Worm (Caenorhabditis elegans) whole organism, young adult: Measurements from ENCODE around the gene C28H8.7.
A peak's percentile ranks its signal among the peaks of the same experiment; 100 is the strongest.

Source experiments
- B0336.3 ChIP-seq: fragments of 200-800 bp; sonication (Bioruptor generic); IDR thresholded peaks from 2 replicates; pipeline ENCODE4 v1.3.6; 2022; ENCODE audit warnings: missing genetic modification characterization, missing compliant biosample characterization
- C06A6.2 ChIP-seq: fragments of 200-800 bp; sonication (Bioruptor generic); conservative IDR thresholded peaks from 2 replicates; pipeline ENCODE4 v1.3.6; 2022; ENCODE audit warnings: missing genetic modification characterization, missing compliant biosample characterization
- C17E4.6 ChIP-seq: fragments of 200-800 bp; sonication (Bioruptor generic); IDR thresholded peaks from 2 replicates; pipeline ENCODE4 v1.3.6; 2022; ENCODE audit warnings: missing genetic modification reagents, missing genetic modification characterization, missing compliant biosample characterization
- D2030.7 ChIP-seq: fragments of 200-800 bp; sonication (Bioruptor generic); IDR thresholded peaks from 2 replicates; pipeline ENCODE4 v1.3.6; 2022; ENCODE audit warnings: missing genetic modification reagents, missing genetic modification characterization, missing compliant biosample characterization
- F37B4.10 ChIP-seq: fragments of 200-800 bp; sonication (Bioruptor generic); IDR thresholded peaks from 2 replicates; pipeline ENCODE4 v1.3.6; 2022; ENCODE audit warnings: missing genetic modification characterization, missing compliant biosample characterization
- F39B2.1 ChIP-seq: fragments of 200-800 bp; sonication (Bioruptor generic); IDR thresholded peaks from 2 replicates; pipeline ENCODE4 v1.3.6; 2022; ENCODE audit warnings: missing genetic modification reagents, missing genetic modification characterization, missing compliant biosample characterization
- F55B11.4 ChIP-seq: sonication (generic microtip); optimal IDR thresholded peaks from 2 replicates; lab custom pipeline; 2016; ENCODE audit warnings: missing compliant biosample characterization, missing genetic modification characterization, borderline replicate concordance; ENCODE audit not compliant: insufficient read depth
- Y53G8AR.9 ChIP-seq: fragments of 200-800 bp; sonication (Bioruptor generic); conservative IDR thresholded peaks from 2 replicates; pipeline ENCODE4 v1.3.6; 2022; ENCODE audit warnings: missing genetic modification reagents, missing genetic modification characterization, missing compliant biosample characterization
- akir-1 ChIP-seq: fragments of 200-800 bp; sonication (Bioruptor generic); optimal IDR thresholded peaks from 2 replicates; lab custom pipeline; 2018; ENCODE audit warnings: mild to moderate bottlenecking, missing genetic modification characterization, moderate library complexity, missing compliant biosample characterization
- aptf-3 ChIP-seq: fragments of 200-800 bp; sonication (Bioruptor generic); IDR thresholded peaks from 2 replicates; pipeline ENCODE4 v1.3.6; 2022; ENCODE audit warnings: missing genetic modification characterization, missing compliant biosample characterization
- atf-7 ChIP-seq: sonication (generic microtip); optimal IDR thresholded peaks from 2 replicates; lab custom pipeline; 2017; ENCODE audit warnings: mild to moderate bottlenecking, missing genetic modification characterization, missing compliant biosample characterization
- athp-1 ChIP-seq: sonication (generic microtip); optimal IDR thresholded peaks from 2 replicates; lab custom pipeline; 2017; ENCODE audit warnings: mild to moderate bottlenecking, missing genetic modification characterization, missing compliant biosample characterization
- cebp-1 ChIP-seq, 2 experiments: fragments of 200-800 bp in 1 of 2; sonication (Bioruptor generic) in 1 of 2; sonication (generic microtip) in 1 of 2; IDR thresholded peaks in 1 of 2; optimal IDR thresholded peaks in 1 of 2; 2 replicates each; pipeline versions ENCODE4 v1.3.6 to Lab custom; 2017 to 2022; ENCODE audit warnings: missing compliant biosample characterization in 2 of 2, missing genetic modification characterization in 2 of 2, mild to moderate bottlenecking in 1 of 2, missing genetic modification reagents in 1 of 2, moderate library complexity in 1 of 2
- ceh-100 ChIP-seq: fragments of 200-800 bp; sonication (Bioruptor generic); IDR thresholded peaks from 2 replicates; pipeline ENCODE4 v1.3.6; 2022; ENCODE audit warnings: missing genetic modification reagents, missing genetic modification characterization, missing compliant biosample characterization
- ceh-27 ChIP-seq: fragments of 200-800 bp; sonication (Bioruptor generic); optimal IDR thresholded peaks from 2 replicates; lab custom pipeline; 2018; ENCODE audit warnings: mild to moderate bottlenecking, missing genetic modification characterization, moderate library complexity, missing compliant biosample characterization
- ceh-40 ChIP-seq: fragments of 200-800 bp; sonication (Bioruptor generic); IDR thresholded peaks from 2 replicates; pipeline ENCODE4 v1.3.6; 2022; ENCODE audit warnings: missing genetic modification characterization, missing compliant biosample characterization
- ceh-58 ChIP-seq: fragments of 200-800 bp; sonication (Bioruptor generic); IDR thresholded peaks from 2 replicates; pipeline ENCODE4 v1.3.6; 2022; ENCODE audit warnings: missing genetic modification characterization, missing compliant biosample characterization
- die-1 ChIP-seq: sonication (generic microtip); optimal IDR thresholded peaks from 2 replicates; lab custom pipeline; 2016; ENCODE audit warnings: missing genotype, mild to moderate bottlenecking, missing genetic modification characterization, missing compliant biosample characterization
- dox-1 ChIP-seq: fragments of 200-800 bp; sonication (Bioruptor generic); IDR thresholded peaks from 2 replicates; pipeline ENCODE4 v1.3.6; 2022; ENCODE audit warnings: missing genetic modification reagents, missing genetic modification characterization, missing compliant biosample characterization
- egrh-3 ChIP-seq: fragments of 200-800 bp; sonication (Bioruptor generic); IDR thresholded peaks from 2 replicates; pipeline ENCODE4 v1.3.6; 2022; ENCODE audit warnings: missing genetic modification reagents, missing genetic modification characterization, missing compliant biosample characterization
- hsf-1 ChIP-seq: fragments of 200-800 bp; sonication (Bioruptor generic); IDR thresholded peaks from 2 replicates; pipeline ENCODE4 v1.3.6; 2022; ENCODE audit warnings: missing genetic modification reagents, missing genetic modification characterization, missing compliant biosample characterization
- lin-35 ChIP-seq, 3 experiments: fragments of 150-350 bp in 2 of 3; sonication (generic microtip) in 1 of 3; optimal IDR thresholded peaks; 2 replicates each; lab custom pipeline; 2014 to 2018; ENCODE audit warnings: missing biosample characterization in 3 of 3, missing genetic modification characterization in 3 of 3, missing genetic modification reagents in 3 of 3
- lin-54 ChIP-seq: fragments of 200-800 bp; sonication (Bioruptor generic); optimal IDR thresholded peaks from 2 replicates; lab custom pipeline; 2018; ENCODE audit warnings: mild to moderate bottlenecking, missing genetic modification characterization, missing compliant biosample characterization
- lsl-1 ChIP-seq: fragments of 200-800 bp; sonication (Bioruptor generic); optimal IDR thresholded peaks from 2 replicates; lab custom pipeline; 2018; ENCODE audit warnings: mild to moderate bottlenecking, missing genetic modification characterization, moderate library complexity, missing compliant biosample characterization
- mcd-1 ChIP-seq: fragments of 200-800 bp; sonication (Bioruptor generic); IDR thresholded peaks from 2 replicates; pipeline ENCODE4 v1.3.6; 2022; ENCODE audit warnings: missing genetic modification reagents, missing genetic modification characterization, missing compliant biosample characterization
- mes-4 ChIP-seq: sonication (generic microtip); optimal IDR thresholded peaks from 2 replicates; lab custom pipeline; 2016; ENCODE audit warnings: missing genotype, missing genetic modification characterization, missing compliant biosample characterization
- nfyb-1 ChIP-seq: fragments of 200-800 bp; sonication (Bioruptor generic); IDR thresholded peaks from 2 replicates; pipeline ENCODE4 v1.3.6; 2022; ENCODE audit warnings: missing genetic modification reagents, missing genetic modification characterization, missing compliant biosample characterization
- pbrm-1 ChIP-seq: fragments of 200-800 bp; sonication (Bioruptor generic); IDR thresholded peaks from 2 replicates; pipeline ENCODE4 v1.3.6; 2022; ENCODE audit warnings: missing genetic modification reagents, missing genetic modification characterization, missing compliant biosample characterization
- rcor-1 ChIP-seq: fragments of 200-800 bp; sonication (Bioruptor generic); IDR thresholded peaks from 2 replicates; pipeline ENCODE4 v1.3.6; 2022; ENCODE audit warnings: missing genetic modification reagents, missing genetic modification characterization, missing compliant biosample characterization
- repo-1 ChIP-seq: sonication (generic microtip); optimal IDR thresholded peaks from 2 replicates; lab custom pipeline; 2017; ENCODE audit warnings: mild to moderate bottlenecking, missing genetic modification characterization, missing compliant biosample characterization
- rpc-1 ChIP-seq, 2 experiments: fragments of 150-350 bp in 1 of 2; sonication (generic microtip) in 1 of 2; optimal IDR thresholded peaks; 2 replicates each; lab custom pipeline; 2014 to 2018; ENCODE audit warnings: missing biosample characterization in 1 of 2, missing genetic modification characterization in 1 of 2, missing genetic modification reagents in 1 of 2, missing genotype in 1 of 2
- sea-2 ChIP-seq: fragments of 200-800 bp; sonication (Bioruptor generic); IDR thresholded peaks from 2 replicates; pipeline ENCODE4 v1.3.6; 2022; ENCODE audit warnings: missing genetic modification characterization, missing compliant biosample characterization
- snpc-4 ChIP-seq, 5 experiments: fragments of 150-350 bp in 1 of 5; sonication (generic microtip) in 4 of 5; optimal IDR thresholded peaks; 2 replicates each; lab custom pipeline; 2014 to 2018; ENCODE audit warnings: missing genetic modification characterization in 5 of 5, missing biosample characterization in 3 of 5, antibody characterized with exemption in 2 of 5, mild to moderate bottlenecking in 2 of 5, missing compliant biosample characterization in 2 of 5, missing genotype in 2 of 5, moderate library complexity in 2 of 5, missing genetic modification reagents in 1 of 5
- somi-1 ChIP-seq: fragments of 200-800 bp; sonication (Bioruptor generic); optimal IDR thresholded peaks from 2 replicates; lab custom pipeline; 2018; ENCODE audit warnings: mild to moderate bottlenecking, missing genetic modification characterization, missing compliant biosample characterization
- sptf-2 ChIP-seq: fragments of 200-800 bp; sonication (Bioruptor generic); optimal IDR thresholded peaks from 2 replicates; lab custom pipeline; 2018; ENCODE audit warnings: mild to moderate bottlenecking, missing genetic modification characterization, missing compliant biosample characterization
- tlf-1 ChIP-seq: fragments of 200-800 bp; sonication (Bioruptor generic); optimal IDR thresholded peaks from 2 replicates; lab custom pipeline; 2018; ENCODE audit warnings: mild to moderate bottlenecking, missing genetic modification characterization, missing compliant biosample characterization
- unc-130 ChIP-seq: sonication (generic microtip); optimal IDR thresholded peaks from 2 replicates; lab custom pipeline; 2016; ENCODE audit warnings: missing genetic modification reagents, missing genetic modification characterization, missing compliant biosample characterization
- zfh-2 ChIP-seq: fragments of 200-800 bp; sonication (Bioruptor generic); conservative IDR thresholded peaks from 2 replicates; pipeline ENCODE4 v1.3.6; 2022; ENCODE audit warnings: missing genetic modification reagents, missing genetic modification characterization, missing compliant biosample characterization
- zim-3 ChIP-seq: sonication (generic microtip); optimal IDR thresholded peaks from 2 replicates; lab custom pipeline; 2017; ENCODE audit warnings: mild to moderate bottlenecking, missing genetic modification characterization, moderate library complexity, missing compliant biosample characterization
- ztf-26 ChIP-seq: sonication (generic microtip); optimal IDR thresholded peaks from 2 replicates; lab custom pipeline; 2017; ENCODE audit warnings: missing genetic modification characterization, missing compliant biosample characterization
- ztf-28 ChIP-seq: fragments of 200-800 bp; sonication (Bioruptor generic); IDR thresholded peaks from 2 replicates; pipeline ENCODE4 v1.3.6; 2022; ENCODE audit warnings: missing genetic modification reagents, missing genetic modification characterization, missing compliant biosample characterization
- ztf-3 ChIP-seq: fragments of 200-800 bp; sonication (Bioruptor generic); optimal IDR thresholded peaks from 2 replicates; lab custom pipeline; 2018; ENCODE audit warnings: mild to moderate bottlenecking, missing genetic modification characterization, missing compliant biosample characterization

The C28H8.7 gene

DNA sequence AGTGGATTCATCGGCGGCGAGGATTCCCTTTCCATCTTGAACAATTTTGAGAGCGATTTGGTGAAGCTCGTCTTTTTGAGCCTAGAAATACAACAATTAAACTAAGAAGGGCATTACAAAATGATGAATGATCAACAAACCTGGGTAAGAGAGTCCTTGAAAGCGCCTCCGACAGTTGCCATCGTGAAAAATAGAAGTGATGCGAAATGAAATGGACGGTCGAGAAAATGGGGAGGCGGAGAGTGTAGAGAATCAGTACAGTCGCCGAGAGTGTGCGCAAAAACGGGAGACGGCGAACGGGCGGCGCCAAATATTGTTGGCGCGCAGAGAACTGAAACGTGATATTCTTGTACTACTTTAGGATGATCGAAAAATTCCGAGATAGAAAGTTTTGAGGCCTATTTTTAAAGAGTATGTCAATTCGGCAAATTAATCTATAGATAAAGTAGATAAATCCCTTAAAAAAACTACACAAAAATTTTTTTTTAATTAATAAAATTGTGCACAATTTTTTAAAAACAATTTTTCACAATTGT lies 10.6 kb downstream of the C28H8.7 start, which contains the start of gene aldo-2 (continued):
- TF ChIP-seq B0336.3 (0 out of 2 replicates have a peak, but pooled peaks have one; percentile 58), rpc-1 (optimal IDR thresholded peaks at IDR 0.05; lab: Kevin White, UChicago) (no peak), rpc-1 (tag; optimal IDR thresholded peaks at IDR 0.05; lab: Kevin White, UChicago) (no peak), ceh-27 (GFP tag; lab: Kevin White, UChicago) (peak; percentile 42), zfh-2 (GFP tag; lab: Robert Waterston, UW) (peak; percentile 72; the same call in 1 of the 2 replicates), hsf-1 (GFP tag; lab: Robert Waterston, UW) (peak; percentile 89), cebp-1 (GFP tag; IDR thresholded peaks at IDR 0.05; lab: Robert Waterston, UW) (no peak), cebp-1 (tag; optimal IDR thresholded peaks at IDR 0.05; lab: Kevin White, UChicago) (peak; percentile 42), pbrm-1 (peak; percentile 56; the same call in 1 of the 2 replicates), F39B2.1 (GFP tag; lab: Robert Waterston, UW) (no peak), ztf-26 (tag; lab: Kevin White, UChicago) (peak; percentile 25), egrh-3 (peak; percentile 50; the same call in 1 of the 2 replicates), dox-1 (GFP tag; lab: Robert Waterston, UW) (peak; percentile 86), zim-3 (tag; lab: Kevin White, UChicago) (peak; percentile 39), nfyb-1 (GFP tag; lab: Robert Waterston, UW) (0 out of 2 replicates have a peak, but pooled peaks have one; percentile 64), ztf-28 (GFP tag; lab: Robert Waterston, UW) (peak; percentile 50; the same call in 1 of the 2 replicates), aptf-3 (0 out of 2 replicates have a peak, but pooled peaks have one; percentile 72), repo-1 (tag; lab: Kevin White, UChicago) (no peak), lin-54 (peak; percentile 72), D2030.7 (GFP tag; lab: Robert Waterston, UW) (peak; percentile 93), tlf-1 (GFP tag; lab: Kevin White, UChicago) (peak; percentile 84), unc-130 (GFP tag; lab: Kevin White, UChicago) (peak; percentile 67), ceh-100 (GFP tag; lab: Robert Waterston, UW) (0 out of 2 replicates have a peak, but pooled peaks have one; percentile 23), lin-35 (GFP tag; optimal IDR thresholded peaks at IDR 0.05; lab: Kevin White, UChicago) (peak in 1 of 3 experiments; percentile 20)

DNA sequence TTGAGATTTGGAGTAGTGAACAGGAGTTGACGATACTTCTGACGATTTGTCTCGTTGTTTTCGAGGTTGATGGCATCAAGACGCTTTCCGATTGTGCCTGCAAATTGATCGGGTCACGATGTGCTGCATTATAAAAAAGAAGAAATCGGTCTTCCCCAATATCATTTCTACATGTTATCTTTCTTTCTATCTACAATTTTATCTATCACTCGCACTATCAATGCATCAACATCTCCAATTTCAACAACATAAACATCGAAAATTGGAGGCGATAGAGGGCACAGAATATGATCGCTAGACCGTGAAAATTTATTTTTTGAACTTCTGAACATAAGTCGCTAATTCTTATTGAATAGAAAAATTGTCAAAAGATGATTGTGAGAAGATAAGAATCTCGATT lies 11.1 kb downstream of the C28H8.7 start:
- TF ChIP-seq athp-1 (tag; lab: Kevin White, UChicago): no peak
- no peak for TF ChIP-seq rcor-1
- no peak for TF ChIP-seq ceh-58
- no peak for TF ChIP-seq akir-1 (GFP tag; lab: Kevin White, UChicago)
- TF ChIP-seq ztf-28 (GFP tag; lab: Robert Waterston, UW): no peak

DNA sequence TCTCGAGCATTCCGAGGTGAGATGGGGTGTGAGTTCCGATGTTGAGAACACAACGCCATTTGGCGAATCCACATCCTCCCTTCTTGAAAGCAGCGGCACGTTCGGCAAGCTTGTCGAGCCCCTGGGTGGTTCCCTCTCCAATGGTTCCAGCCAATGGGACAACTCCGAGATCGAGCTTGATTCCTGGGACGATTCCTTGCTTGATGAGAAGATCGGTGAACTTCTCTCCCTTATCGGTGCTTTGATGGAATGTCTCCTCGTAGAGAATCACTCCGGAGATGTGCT lies 11.4 kb downstream of the C28H8.7 start:
- TF ChIP-seq ztf-28 (GFP tag; lab: Robert Waterston, UW) (0 out of 2 replicates have a peak, but pooled peaks have one; percentile 41), atf-7 (tag; lab: Kevin White, UChicago) (no peak), C17E4.6 (no peak), F39B2.1 (GFP tag; lab: Robert Waterston, UW) (no peak), F55B11.4 (no peak), C06A6.2 (GFP tag; lab: Robert Waterston, UW) (no peak), ztf-26 (tag; lab: Kevin White, UChicago) (peak; percentile 4), Y53G8AR.9 (GFP tag; lab: Robert Waterston, UW) (0 out of 2 replicates have a peak, but pooled peaks have one; percentile 24), ztf-3 (GFP tag; lab: Kevin White, UChicago) (no peak), sptf-2 (GFP tag; lab: Kevin White, UChicago) (no peak), ceh-40 (GFP tag; lab: Robert Waterston, UW) (no peak), sea-2 (GFP tag; lab: Robert Waterston, UW) (no peak), lsl-1 (GFP tag; lab: Kevin White, UChicago) (no peak), egrh-3 (no peak), F37B4.10 (GFP tag; lab: Robert Waterston, UW) (no peak), mes-4 (tag; lab: Kevin White, UChicago) (no peak), mcd-1 (GFP tag; lab: Robert Waterston, UW) (no peak), somi-1 (GFP tag; lab: Kevin White, UChicago) (no peak), dox-1 (GFP tag; lab: Robert Waterston, UW) (peak; percentile 21; the same call in 1 of the 2 replicates), snpc-4 (GFP tag; optimal IDR thresholded peaks at IDR 0.05; lab: Kevin White, UChicago) (no peak), snpc-4 (tag; optimal IDR thresholded peaks at IDR 0.05; lab: Kevin White, UChicago) (no peak), zfh-2 (GFP tag; lab: Robert Waterston, UW) (peak; percentile 61; the same call in 1 of the 2 replicates), tlf-1 (GFP tag; lab: Kevin White, UChicago) (no peak), die-1 (tag; lab: Kevin White, UChicago) (no peak), ceh-27 (GFP tag; lab: Kevin White, UChicago) (no peak), hsf-1 (GFP tag; lab: Robert Waterston, UW) (0 out of 2 replicates have a peak, but pooled peaks have one; percentile 38)
